Fruit fly (Drosophila melanogaster) whole organism, embryonic: ENCODE results near the gene bnl.
A peak's percentile ranks its signal among the peaks of the same experiment; 100 is the strongest.

ENCODE experiments used
- CG11093 ChIP-seq: fragments of 200-800 bp; sonication (Bioruptor generic); IDR thresholded peaks from 3 replicates; pipeline ENCODE4 v1.3.6; 2022; ENCODE audit warnings: missing biosample characterization, missing genetic modification characterization
- CG11398 ChIP-seq: fragments of 200-800 bp; sonication (Bioruptor generic); optimal IDR thresholded peaks from 2 replicates; lab custom pipeline; 2016; ENCODE audit warnings: missing biosample characterization, missing genetic modification characterization
- CG11560 ChIP-seq: fragments of 200-800 bp; sonication (Bioruptor generic); IDR thresholded peaks from 3 replicates; pipeline ENCODE4 v1.3.6; 2022; ENCODE audit warnings: missing biosample characterization, missing genetic modification characterization
- CG13775 ChIP-seq: fragments of 200-800 bp; sonication (Bioruptor generic); optimal IDR thresholded peaks from 3 replicates; lab custom pipeline; 2017; ENCODE audit warnings: missing biosample characterization, mild to moderate bottlenecking, missing genetic modification characterization
- CG15514 ChIP-seq: fragments of 200-800 bp; sonication (Bioruptor generic); optimal IDR thresholded peaks from 3 replicates; lab custom pipeline; 2017; ENCODE audit warnings: missing biosample characterization, missing genetic modification characterization, mild to moderate bottlenecking, moderate library complexity, missing genetic modification reagents
- CG16863 ChIP-seq: fragments of 200-800 bp; sonication (Bioruptor generic); optimal IDR thresholded peaks from 3 replicates; lab custom pipeline; 2016; ENCODE audit warnings: missing biosample characterization, missing genetic modification characterization
- CG17361 ChIP-seq: fragments of 200-800 bp; sonication (Bioruptor generic); IDR thresholded peaks from 3 replicates; pipeline ENCODE4 v1.3.6; 2022; ENCODE audit warnings: missing biosample characterization, missing genetic modification characterization
- CG17612 ChIP-seq: fragments of 200-800 bp; sonication (Bioruptor generic); IDR thresholded peaks from 2 replicates; pipeline ENCODE4 v1.3.6; 2022; ENCODE audit warnings: missing biosample characterization, missing genetic modification characterization
- CG2199 ChIP-seq: fragments of 200-800 bp; sonication (Bioruptor generic); IDR thresholded peaks from 3 replicates; pipeline ENCODE4 v1.3.6; 2022; ENCODE audit warnings: missing biosample characterization, missing genetic modification characterization
- CG2202 ChIP-seq: fragments of 200-800 bp; sonication (Bioruptor generic); optimal IDR thresholded peaks from 2 replicates; lab custom pipeline; 2018; ENCODE audit warnings: missing biosample characterization, mild to moderate bottlenecking, missing genetic modification characterization
- CG2712 ChIP-seq: fragments of 200-800 bp; optimal IDR thresholded peaks from 3 replicates; lab custom pipeline; 2019; ENCODE audit warnings: missing biosample characterization, mild to moderate bottlenecking, missing genetic modification characterization, moderate library complexity
- CG31365 ChIP-seq: fragments of 200-800 bp; sonication (Bioruptor generic); optimal IDR thresholded peaks from 2 replicates; lab custom pipeline; 2018; ENCODE audit warnings: missing biosample characterization, mild to moderate bottlenecking, missing genetic modification characterization
- CG34376 ChIP-seq: fragments of 200-800 bp; sonication (Bioruptor generic); optimal IDR thresholded peaks from 2 replicates; lab custom pipeline; 2018; ENCODE audit warnings: missing biosample characterization, mild to moderate bottlenecking, missing genetic modification characterization
- CG6654 ChIP-seq: fragments of 200-800 bp; sonication (Bioruptor generic); optimal IDR thresholded peaks from 2 replicates; lab custom pipeline; 2017; ENCODE audit warnings: missing biosample characterization, mild to moderate bottlenecking, missing genetic modification characterization
- CG7786 ChIP-seq: fragments of 200-800 bp; sonication (Bioruptor generic); optimal IDR thresholded peaks from 2 replicates; lab custom pipeline; 2016; ENCODE audit warnings: missing biosample characterization, missing genetic modification characterization
- CG7987 ChIP-seq: fragments of 200-800 bp; sonication (Bioruptor generic); optimal IDR thresholded peaks from 2 replicates; lab custom pipeline; 2018; ENCODE audit warnings: missing biosample characterization, mild to moderate bottlenecking, missing genetic modification characterization, moderate library complexity
- CG8359 ChIP-seq: fragments of 200-800 bp; sonication (Bioruptor generic); optimal IDR thresholded peaks from 2 replicates; lab custom pipeline; 2017; ENCODE audit warnings: missing biosample characterization, mild to moderate bottlenecking, missing genetic modification characterization, borderline replicate concordance
- CG8388 ChIP-seq: fragments of 200-800 bp; sonication (Bioruptor generic); optimal IDR thresholded peaks from 2 replicates; lab custom pipeline; 2019; ENCODE audit warnings: missing biosample characterization, mild to moderate bottlenecking, missing genetic modification characterization, moderate library complexity
- CG9609 ChIP-seq: fragments of 200-800 bp; sonication (Bioruptor generic); optimal IDR thresholded peaks from 3 replicates; lab custom pipeline; 2016; ENCODE audit warnings: missing biosample characterization, missing genetic modification characterization
- CkIIα-i1 ChIP-seq: fragments of 200-800 bp; sonication (Bioruptor generic); IDR thresholded peaks from 2 replicates; pipeline ENCODE4 v1.3.6; 2022; ENCODE audit warnings: missing biosample characterization, missing genetic modification characterization
- D19A ChIP-seq: fragments of 200-800 bp; optimal IDR thresholded peaks from 3 replicates; lab custom pipeline; 2019; ENCODE audit warnings: missing biosample characterization, mild to moderate bottlenecking, missing genetic modification characterization, moderate library complexity
- Dfd ChIP-seq, 2 experiments: fragments of >200 bp; optimal IDR thresholded peaks; 2 replicates each; lab custom pipeline; 2017; ENCODE audit warnings: missing biosample characterization in 2 of 2, missing genetic modification characterization in 2 of 2
- Dll ChIP-seq: fragments of 200-800 bp; sonication (Bioruptor generic); IDR thresholded peaks from 4 replicates; pipeline ENCODE4 v1.3.6; 2022; ENCODE audit warnings: missing biosample characterization, missing genetic modification characterization; ENCODE audit not compliant: partially characterized antibody
- Dref ChIP-seq: fragments of 200-800 bp; sonication (Bioruptor generic); IDR thresholded peaks from 2 replicates; pipeline ENCODE4 v1.3.6; 2022; ENCODE audit warnings: missing biosample characterization, missing genetic modification characterization
- Ets65A ChIP-seq: fragments of 200-800 bp; sonication (Bioruptor generic); peaks from one replicate; lab custom pipeline; 2016; ENCODE audit warnings: missing biosample characterization, missing genetic modification characterization
- Nf-YB ChIP-seq: fragments of 200-800 bp; sonication (Bioruptor generic); optimal IDR thresholded peaks from 3 replicates; lab custom pipeline; 2019; ENCODE audit warnings: missing biosample characterization, mild to moderate bottlenecking, missing genetic modification characterization, moderate library complexity
- Pdp1 ChIP-seq, 2 experiments: fragments of 200-800 bp; sonication (Bioruptor generic); optimal IDR thresholded peaks; 3 replicates each; lab custom pipeline; 2016; ENCODE audit warnings: missing biosample characterization in 2 of 2, missing genetic modification characterization in 2 of 2, mild to moderate bottlenecking in 1 of 2, moderate library complexity in 1 of 2
- Rx ChIP-seq: fragments of 200-800 bp; sonication (Bioruptor generic); IDR thresholded peaks from 2 replicates; pipeline ENCODE4 v1.3.6; 2022; ENCODE audit warnings: missing biosample characterization, missing genetic modification characterization
- Trl ChIP-seq, 3 experiments: fragments of >200 bp in 2 of 3; fragments of 200-800 bp in 1 of 3; sonication (Bioruptor generic) in 1 of 3; optimal IDR thresholded peaks; 2 replicates in 1 of 3; 3 replicates in 2 of 3; lab custom pipeline; 2016 to 2017; ENCODE audit warnings: missing biosample characterization in 1 of 3, missing genetic modification characterization in 1 of 3
- Xrp1 ChIP-seq: fragments of 200-800 bp; sonication (Bioruptor generic); IDR thresholded peaks from 2 replicates; pipeline ENCODE4 v1.3.6; 2022; ENCODE audit warnings: missing biosample characterization, missing genetic modification characterization
- ab ChIP-seq: fragments of 200-800 bp; sonication (Bioruptor generic); optimal IDR thresholded peaks from 2 replicates; lab custom pipeline; 2016; ENCODE audit warnings: missing biosample characterization, missing genetic modification characterization
- ac ChIP-seq: fragments of 200-800 bp; sonication (Bioruptor generic); optimal IDR thresholded peaks from 3 replicates; lab custom pipeline; 2017; ENCODE audit warnings: missing biosample characterization, mild to moderate bottlenecking, missing genetic modification characterization
- aop ChIP-seq: fragments of 200-800 bp; sonication (Bioruptor generic); IDR thresholded peaks from 2 replicates; pipeline ENCODE4 v1.3.6; 2022; ENCODE audit warnings: missing biosample characterization, missing genetic modification characterization
- bsh ChIP-seq, 2 experiments: fragments of 200-800 bp; sonication (Bioruptor generic); optimal IDR thresholded peaks; 2 replicates each; lab custom pipeline; 2017 to 2018; ENCODE audit warnings: mild to moderate bottlenecking in 2 of 2, missing biosample characterization in 2 of 2, missing genetic modification characterization in 2 of 2, moderate library complexity in 1 of 2
- cg ChIP-seq: fragments of 200-800 bp; sonication (Bioruptor generic); optimal IDR thresholded peaks from 3 replicates; lab custom pipeline; 2019; ENCODE audit warnings: missing biosample characterization, mild to moderate bottlenecking, missing genetic modification characterization, moderate library complexity
- cwo ChIP-seq: fragments of 200-800 bp; sonication (Bioruptor generic); optimal IDR thresholded peaks from 3 replicates; lab custom pipeline; 2017; ENCODE audit warnings: missing biosample characterization, missing genetic modification characterization, mild to moderate bottlenecking, moderate library complexity, missing genetic modification reagents
- dmrt11E ChIP-seq: fragments of 200-800 bp; sonication (Bioruptor generic); optimal IDR thresholded peaks from 3 replicates; lab custom pipeline; 2018; ENCODE audit warnings: missing biosample characterization, mild to moderate bottlenecking, missing genetic modification characterization, moderate library complexity
- exex ChIP-seq: fragments of 200-800 bp; sonication (Bioruptor generic); optimal IDR thresholded peaks from 4 replicates; lab custom pipeline; 2018; ENCODE audit warnings: missing biosample characterization, mild to moderate bottlenecking, missing genetic modification characterization, moderate library complexity
- gcm2 ChIP-seq: fragments of 200-800 bp; sonication (Bioruptor generic); optimal IDR thresholded peaks from 2 replicates; lab custom pipeline; 2016; ENCODE audit warnings: missing biosample characterization, missing genetic modification characterization
- hkb ChIP-seq, 2 experiments: fragments of 200-800 bp in 1 of 2; fragments of >200 bp in 1 of 2; sonication (Bioruptor generic) in 1 of 2; IDR thresholded peaks in 1 of 2; optimal IDR thresholded peaks in 1 of 2; 2 replicates each; pipeline versions ENCODE4 v1.3.6 to Lab custom; 2017 to 2022; ENCODE audit warnings: missing biosample characterization in 1 of 2, missing genetic modification characterization in 1 of 2
- lmd ChIP-seq: fragments of 200-800 bp; sonication (Bioruptor generic); IDR thresholded peaks from 2 replicates; pipeline ENCODE4 v1.3.6; 2022; ENCODE audit warnings: missing biosample characterization, missing genetic modification characterization
- lola ChIP-seq, 3 experiments: fragments of >200 bp in 2 of 3; fragments of 200-800 bp in 1 of 3; sonication (Bioruptor generic) in 1 of 3; optimal IDR thresholded peaks; 2 replicates each; lab custom pipeline; 2017 to 2019; ENCODE audit warnings: missing biosample characterization in 3 of 3, missing genetic modification characterization in 3 of 3, mild to moderate bottlenecking in 1 of 3, moderate library complexity in 1 of 3
- mirr ChIP-seq: fragments of 200-800 bp; sonication (Bioruptor generic); optimal IDR thresholded peaks from 3 replicates; lab custom pipeline; 2018; ENCODE audit warnings: missing biosample characterization, mild to moderate bottlenecking, missing genetic modification characterization
- sim ChIP-seq: fragments of 200-800 bp; sonication (Bioruptor generic); IDR thresholded peaks from 2 replicates; pipeline ENCODE4 v1.3.6; 2022; ENCODE audit warnings: missing biosample characterization, missing genetic modification characterization
- sna ChIP-seq: fragments of 200-800 bp; sonication (Bioruptor generic); IDR thresholded peaks from 2 replicates; pipeline ENCODE4 v1.3.6; 2022; ENCODE audit warnings: missing biosample characterization, missing genetic modification characterization; ENCODE audit not compliant: partially characterized antibody
- sqz ChIP-seq: fragments of 200-800 bp; sonication (Bioruptor generic); optimal IDR thresholded peaks from 3 replicates; lab custom pipeline; 2018; ENCODE audit warnings: missing biosample characterization, mild to moderate bottlenecking, missing genetic modification characterization
- toy ChIP-seq: fragments of 200-800 bp; sonication (Bioruptor generic); IDR thresholded peaks from 2 replicates; pipeline ENCODE4 v1.3.6; 2022; ENCODE audit warnings: missing biosample characterization, missing genetic modification characterization
- tx ChIP-seq: fragments of 200-800 bp; sonication (Bioruptor generic); optimal IDR thresholded peaks from 2 replicates; lab custom pipeline; 2016; ENCODE audit warnings: missing biosample characterization, missing genetic modification characterization
- z ChIP-seq: fragments of 200-800 bp; sonication (Bioruptor generic); IDR thresholded peaks from 3 replicates; pipeline ENCODE4 v1.3.6; 2022; ENCODE audit warnings: missing biosample characterization, missing genetic modification characterization

bnl gene

dm6 chr3R:19795332-19795731 lies 41.3 kb downstream of the bnl start:
- TF ChIP-seq CG2199 (peak; percentile 96), Ets65A (GFP tag; lab: Kevin White, UChicago) (peak; percentile 12), lmd (GFP tag; lab: Robert Waterston, UW) (no peak), z (GFP tag; lab: Robert Waterston, UW) (0 out of 3 replicates have a peak, but pooled peaks have one; percentile 34), CG7786 (GFP tag; lab: Kevin White, UChicago) (no peak), Nf-YB (peak; percentile 10), D19A (peak; percentile 11), CG13775 (GFP tag; lab: Kevin White, UChicago) (no peak), Pdp1 (GFP tag; optimal IDR thresholded peaks at IDR 0.05; lab: Kevin White, UChicago) (peak in 1 of 2 experiments; percentile 65), hkb (optimal IDR thresholded peaks at IDR 0.05; lab: Kevin White, UChicago) (no peak), hkb (GFP tag; IDR thresholded peaks at IDR 0.05; lab: Robert Waterston, UW) (0 out of 2 replicates have a peak, but pooled peaks have one; percentile 9), cg (GFP tag; lab: Kevin White, UChicago) (peak; percentile 7)

- TF ChIP-seq sna (GFP tag; lab: Robert Waterston, UW) (no peak), CkIIα-i1 (GFP tag; lab: Robert Waterston, UW) (no peak), sqz (GFP tag; lab: Kevin White, UChicago) (no peak), CG7987 (GFP tag; lab: Kevin White, UChicago) (peak; percentile 24), CG15514 (no peak), Dref (GFP tag; lab: Robert Waterston, UW) (no peak), CG16863 (GFP tag; lab: Kevin White, UChicago) (no peak), Dll (GFP tag; lab: Robert Waterston, UW) (no peak), CG2202 (no peak), CG11093 (GFP tag; lab: Robert Waterston, UW) (no peak), ab (GFP tag; lab: Kevin White, UChicago) (no peak), Dfd (GFP tag; optimal IDR thresholded peaks at IDR 0.05; lab: Kevin White, UChicago) (no peak), mirr (GFP tag; lab: Kevin White, UChicago) (peak; percentile 7), aop (GFP tag; lab: Robert Waterston, UW) (no peak), toy (no peak), CG11398 (no peak), CG17612 (no peak), exex (peak; percentile 81), CG11560 (tag; lab: Robert Waterston, UW) (no peak), Rx (GFP tag; lab: Robert Waterston, UW) (no peak), ac (GFP tag; lab: Kevin White, UChicago) (no peak), CG34376 (no peak), sim (no peak), cwo (GFP tag; lab: Kevin White, UChicago) (peak; percentile 94), Xrp1 (GFP tag; lab: Robert Waterston, UW) (no peak), dmrt11E (tag; lab: Kevin White, UChicago) (no peak), bsh (GFP tag; optimal IDR thresholded peaks at IDR 0.05; lab: Kevin White, UChicago) (no peak), CG8359 (GFP tag; lab: Kevin White, UChicago) (no peak), CG31365 (tag; lab: Kevin White, UChicago) (no peak), CG8388 (no peak), lola (GFP tag; optimal IDR thresholded peaks at IDR 0.05; lab: Kevin White, UChicago) (no peak), gcm2 (GFP tag; lab: Kevin White, UChicago) (no peak), Trl (optimal IDR thresholded peaks at IDR 0.05; lab: Kevin White, UChicago) (peak in 1 of 2 experiments; percentile 33), Trl (GFP tag; optimal IDR thresholded peaks at IDR 0.05; lab: Kevin White, UChicago) (no peak), tx (GFP tag; lab: Kevin White, UChicago) (no peak), CG9609 (no peak), CG6654 (GFP tag; lab: Kevin White, UChicago) (no peak), CG17361 (no peak), CG2712 (tag; lab: Kevin White, UChicago) (no peak)
Measured at dm6 chr3R:19793661-19794060, 43.0 kb downstream of the bnl start.
